Fruit fly (Drosophila melanogaster) whole organism: ENCODE measurements around the gene Stt3A.

ENCODE experiments used
- CG8478 ChIP-seq: fragments of >200 bp; optimal IDR thresholded peaks from 2 replicates; lab custom pipeline; 2018; ENCODE audit warnings: inconsistent platforms
- pan ChIP-seq: fragments of >200 bp; optimal IDR thresholded peaks from 2 replicates; lab custom pipeline; 2017
- psq ChIP-seq: fragments of >200 bp; optimal IDR thresholded peaks from 2 replicates; lab custom pipeline; 2017
- usp ChIP-seq: fragments of >200 bp; optimal IDR thresholded peaks from 2 replicates; lab custom pipeline; 2017; ENCODE audit warnings: missing biosample characterization, missing genetic modification characterization, mixed read lengths

- TF ChIP-seq psq (no peak), usp (GFP tag; lab: Kevin White, UChicago) (no peak), pan (no peak), CG8478 (lab: Kevin White, UChicago) (peak; percentile 29)
Measured at dm6 chrX:21060579-21060978, 6.8 kb upstream of the Stt3A start.
